Worm (Caenorhabditis elegans) whole organism, L1 larva: ENCODE measurements around the gene jun-1.

ENCODE experiments used
- C34B4.2 ChIP-seq: sonication (generic microtip); optimal IDR thresholded peaks from 2 replicates; lab custom pipeline; 2017; ENCODE audit warnings: mild to moderate bottlenecking, missing genetic modification characterization, missing compliant biosample characterization
- Y116A8C.19 ChIP-seq: sonication (generic microtip); optimal IDR thresholded peaks from 2 replicates; lab custom pipeline; 2016; ENCODE audit warnings: missing compliant biosample characterization, missing genetic modification characterization, borderline replicate concordance
- ama-1 ChIP-seq: fragments of 150-350 bp; optimal IDR thresholded peaks from 2 replicates; lab custom pipeline; 2014
- ceh-82 ChIP-seq, 3 experiments: fragments of 150-350 bp in 1 of 3; sonication (generic microtip) in 2 of 3; optimal IDR thresholded peaks; 2 replicates each; lab custom pipeline; 2014 to 2017; ENCODE audit warnings: missing biosample characterization in 3 of 3, missing genetic modification characterization in 3 of 3
- dpl-1 ChIP-seq, 3 experiments: fragments of 150-350 bp in 2 of 3; sonication (generic microtip) in 1 of 3; optimal IDR thresholded peaks; 2 replicates each; lab custom pipeline; 2014 to 2017; ENCODE audit warnings: missing biosample characterization in 3 of 3, missing genetic modification characterization in 3 of 3, missing genetic modification reagents in 3 of 3
- fkh-10 ChIP-seq: sonication (generic microtip); optimal IDR thresholded peaks from 2 replicates; lab custom pipeline; 2017; ENCODE audit warnings: missing biosample characterization, missing genetic modification reagents, missing genetic modification characterization
- lin-13 ChIP-seq: fragments of 150-350 bp; optimal IDR thresholded peaks from 2 replicates; lab custom pipeline; 2014; ENCODE audit warnings: missing biosample characterization, missing genetic modification reagents, missing genetic modification characterization
- nhr-12 ChIP-seq: sonication (generic microtip); optimal IDR thresholded peaks from 2 replicates; lab custom pipeline; 2017; ENCODE audit warnings: missing biosample characterization, missing genetic modification characterization
- nhr-76 ChIP-seq: sonication (generic microtip); optimal IDR thresholded peaks from 2 replicates; lab custom pipeline; 2017; ENCODE audit warnings: missing biosample characterization, missing genetic modification characterization
- swsn-7 ChIP-seq: sonication (generic microtip); optimal IDR thresholded peaks from 2 replicates; lab custom pipeline; 2016; ENCODE audit warnings: missing genetic modification characterization, missing compliant biosample characterization

DNA sequence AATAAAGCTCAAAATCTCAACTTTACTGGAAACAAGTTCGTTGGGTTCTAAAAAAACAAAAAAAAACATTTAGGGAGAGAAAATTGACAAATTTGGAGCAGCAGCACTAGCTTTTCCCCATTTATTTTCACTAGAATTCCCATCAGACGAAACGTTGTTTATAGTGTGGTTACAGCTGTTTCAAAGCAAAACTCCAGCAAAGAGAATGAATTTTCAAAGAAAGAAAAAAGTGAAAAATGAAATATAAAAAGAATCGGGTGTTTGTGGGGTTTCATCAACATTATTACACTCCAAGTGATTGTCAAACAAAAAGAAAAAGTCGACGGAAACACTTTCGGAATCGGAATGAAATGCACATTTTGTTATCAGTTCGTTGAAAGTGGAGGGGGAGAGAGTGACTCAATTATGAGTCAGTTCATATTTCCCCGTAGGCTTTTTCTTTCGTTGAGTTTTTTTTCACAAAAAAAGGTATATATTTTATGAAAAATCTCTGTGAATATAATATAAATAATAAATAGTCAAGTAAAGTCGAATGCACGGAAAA, 18.6 kb upstream of the jun-1 start:
- TF ChIP-seq Y116A8C.19 (no peak), swsn-7 (tag; lab: Kevin White, UChicago) (no peak), nhr-76 (tag; lab: Kevin White, UChicago) (no peak), nhr-12 (no peak), lin-13 (GFP tag; lab: Kevin White, UChicago) (no peak), ceh-82 (tag; optimal IDR thresholded peaks at IDR 0.05; lab: Kevin White, UChicago) (no peak), C34B4.2 (no peak), ama-1 (lab: Kevin White, UChicago) (no peak), dpl-1 (GFP tag; optimal IDR thresholded peaks at IDR 0.05; lab: Kevin White, UChicago) (no peak), fkh-10 (GFP tag; lab: Kevin White, UChicago) (no peak)
